ENCODE assay signal across 5 worm cellular contexts in genomic region chrII:14645290-14645689, ce11.
TF ChIP-seq lines count a peak whose summit lies in the region.

No protein-coding gene starts in this region.

TF ChIP-seq in whole organism, L1 larva, 84 proteins besides CTCF, POLR2A, EP300 and RAD21 (continued from another document):
- TF ChIP-seq snu-23 (GFP tag; optimal IDR thresholded peaks at IDR 0.05; lab: Kevin White, UChicago) (peak; percentile 68), nhr-47 (tag; optimal IDR thresholded peaks at IDR 0.05; lab: Kevin White, UChicago) (peak; percentile 35), zip-4 (GFP tag; optimal IDR thresholded peaks at IDR 0.05; lab: Kevin White, UChicago) (no peak), fos-1 (tag; optimal IDR thresholded peaks at IDR 0.05; lab: Kevin White, UChicago) (peak; percentile 5), efl-1 (optimal IDR thresholded peaks at IDR 0.05; lab: Kevin White, UChicago) (peak; percentile 57 to 63), efl-1 (GFP tag; optimal IDR thresholded peaks at IDR 0.05 in 1 of 2; lab: Kevin White, UChicago) (peak in 1 of 2 experiments; percentile 47), lin-39 (tag; optimal IDR thresholded peaks at IDR 0.05; lab: Kevin White, UChicago) (peak; percentile 91), dpl-1 (GFP tag; optimal IDR thresholded peaks at IDR 0.05; lab: Kevin White, UChicago) (peak; percentile 12 to 21 (median 14)), blmp-1 (tag; optimal IDR thresholded peaks at IDR 0.05; lab: Kevin White, UChicago) (peak; percentile 71), nhr-71 (tag; optimal IDR thresholded peaks at IDR 0.05; lab: Kevin White, UChicago) (peak; percentile 72), mdl-1 (tag; optimal IDR thresholded peaks at IDR 0.05; lab: Kevin White, UChicago) (peak in 1 of 2 experiments; percentile 23), nhr-77 (tag; optimal IDR thresholded peaks at IDR 0.05; lab: Kevin White, UChicago) (peak; percentile 14), lin-14 (GFP tag; optimal IDR thresholded peaks at IDR 0.05; lab: Kevin White, UChicago) (peak; percentile 91), lin-35 (GFP tag; optimal IDR thresholded peaks at IDR 0.05; lab: Kevin White, UChicago) (peak; percentile 24 to 26), rnt-1 (tag; optimal IDR thresholded peaks at IDR 0.05; lab: Kevin White, UChicago) (peak; percentile 58), C16A3.4 (tag; optimal IDR thresholded peaks at IDR 0.05; lab: Kevin White, UChicago) (peak; percentile 3), ceh-63 (GFP tag; optimal IDR thresholded peaks at IDR 0.05; lab: Kevin White, UChicago) (no peak), irx-1 (tag; optimal IDR thresholded peaks at IDR 0.05; lab: Kevin White, UChicago) (peak; percentile 12), elt-3 (tag; optimal IDR thresholded peaks at IDR 0.05; lab: Kevin White, UChicago) (peak in 1 of 6 experiments; percentile 7), swsn-7 (tag; optimal IDR thresholded peaks at IDR 0.05; lab: Kevin White, UChicago) (peak; percentile 46), fkh-4 (tag; optimal IDR thresholded peaks at IDR 0.05; lab: Kevin White, UChicago; ENCODE audit: borderline replicate concordance) (peak; percentile 28), lsy-2 (tag; optimal IDR thresholded peaks at IDR 0.05; lab: Kevin White, UChicago) (peak; percentile 40 to 65), nhr-20 (tag; optimal IDR thresholded peaks at IDR 0.05; lab: Kevin White, UChicago) (peak; percentile 45), mep-1 (tag; optimal IDR thresholded peaks at IDR 0.05; lab: Kevin White, UChicago) (peak; percentile 69), nhr-85 (tag; lab: Kevin White, UChicago) (no peak)

TF ChIP-seq in whole organism, L2 larva, 48 proteins besides CTCF, POLR2A, EP300 and RAD21 (continued from another document):
- TF ChIP-seq sma-3 (GFP tag; optimal IDR thresholded peaks at IDR 0.05; lab: Kevin White, UChicago) (no peak), ceh-82 (tag; optimal IDR thresholded peaks at IDR 0.05; lab: Kevin White, UChicago) (no peak), blmp-1 (tag; optimal IDR thresholded peaks at IDR 0.05; lab: Kevin White, UChicago; ENCODE audit: insufficient read depth) (peak; percentile 33), dmd-4 (tag; optimal IDR thresholded peaks at IDR 0.05; lab: Kevin White, UChicago) (no peak), aly-2 (tag; optimal IDR thresholded peaks at IDR 0.05; lab: Kevin White, UChicago) (no peak), F13H6.1 (tag; optimal IDR thresholded peaks at IDR 0.05; lab: Kevin White, UChicago) (peak; percentile 73), nhr-129 (tag; optimal IDR thresholded peaks at IDR 0.05; lab: Kevin White, UChicago) (peak; percentile 79), peb-1 (tag; optimal IDR thresholded peaks at IDR 0.05; lab: Kevin White, UChicago) (no peak), mab-5 (tag; optimal IDR thresholded peaks at IDR 0.05; lab: Kevin White, UChicago) (peak; percentile 70), lin-39 (tag; optimal IDR thresholded peaks at IDR 0.05; lab: Kevin White, UChicago) (peak; percentile 83), crh-2 (tag; optimal IDR thresholded peaks at IDR 0.05; lab: Kevin White, UChicago) (peak; percentile 12), egl-27 (tag; optimal IDR thresholded peaks at IDR 0.05; lab: Kevin White, UChicago) (no peak), C34F6.9 (tag; optimal IDR thresholded peaks at IDR 0.05; lab: Kevin White, UChicago) (peak; percentile 52), nhr-25 (tag; optimal IDR thresholded peaks at IDR 0.05; lab: Kevin White, UChicago) (peak; percentile 18), unc-55 (GFP tag; optimal IDR thresholded peaks at IDR 0.05; lab: Kevin White, UChicago) (peak; percentile 63), lsy-2 (tag; optimal IDR thresholded peaks at IDR 0.05; lab: Kevin White, UChicago) (peak in 1 of 2 experiments; percentile 59), elt-3 (tag; optimal IDR thresholded peaks at IDR 0.05; lab: Kevin White, UChicago) (no peak), ama-1 (optimal IDR thresholded peaks at IDR 0.05; lab: Kevin White, UChicago) (no peak), nhr-12 (tag; optimal IDR thresholded peaks at IDR 0.05; lab: Kevin White, UChicago) (no peak), unc-62 (GFP tag; optimal IDR thresholded peaks at IDR 0.05; lab: Kevin White, UChicago) (peak; percentile 14), lin-11 (tag; optimal IDR thresholded peaks at IDR 0.05; lab: Kevin White, UChicago) (no peak)

TF ChIP-seq in whole organism, L3 larva, 47 proteins besides CTCF, POLR2A, EP300 and RAD21 (continued from another document):
- TF ChIP-seq R02D3.7 (tag; optimal IDR thresholded peaks at IDR 0.05; lab: Kevin White, UChicago) (no peak), pha-4 (tag; optimal IDR thresholded peaks at IDR 0.05; lab: Kevin White, UChicago) (peak; percentile 51), fkh-10 (GFP tag; optimal IDR thresholded peaks at IDR 0.05; lab: Kevin White, UChicago) (no peak), nhr-25 (tag; optimal IDR thresholded peaks at IDR 0.05; lab: Kevin White, UChicago) (peak; percentile 25), fos-1 (tag; optimal IDR thresholded peaks at IDR 0.05; lab: Kevin White, UChicago) (no peak), nhr-76 (tag; optimal IDR thresholded peaks at IDR 0.05; lab: Kevin White, UChicago) (no peak)
TF ChIP-seq in whole organism, L3 larva: peak in this region for 9.

TF ChIP-seq in whole organism, L4 larva, 104 proteins besides CTCF, POLR2A, EP300 and RAD21 (continued from another document):
- TF ChIP-seq ama-1 (optimal IDR thresholded peaks at IDR 0.05; lab: Kevin White, UChicago) (no peak), Y105C5A.15 (GFP tag; IDR thresholded peaks at IDR 0.05; lab: Robert Waterston, UW) (no peak), tag-97 (GFP tag; IDR thresholded peaks at IDR 0.05; lab: Robert Waterston, UW) (no peak), Y75B8A.6 (GFP tag; IDR thresholded peaks at IDR 0.05; lab: Robert Waterston, UW) (no peak), mep-1 (tag; optimal IDR thresholded peaks at IDR 0.05; lab: Kevin White, UChicago) (peak; percentile 24), unc-130 (GFP tag; optimal IDR thresholded peaks at IDR 0.05; lab: Kevin White, UChicago) (no peak), D1046.2 (GFP tag; IDR thresholded peaks at IDR 0.05; lab: Robert Waterston, UW) (no peak), aha-1 (tag; lab: Kevin White, UChicago) (peak; percentile 1), nhr-76 (tag; optimal IDR thresholded peaks at IDR 0.05; lab: Kevin White, UChicago) (no peak), php-3 (GFP tag; IDR thresholded peaks at IDR 0.05; lab: Robert Waterston, UW) (no peak), nhr-11 (tag; optimal IDR thresholded peaks at IDR 0.05; lab: Kevin White, UChicago) (peak; percentile 59), sdz-12 (GFP tag; optimal IDR thresholded peaks at IDR 0.05; lab: Kevin White, UChicago) (no peak), pha-4 (GFP tag; IDR thresholded peaks at IDR 0.05; lab: Robert Waterston, UW) (no peak), pha-4 (tag; optimal IDR thresholded peaks at IDR 0.05; lab: Kevin White, UChicago) (no peak), T20F7.1 (GFP tag; optimal IDR thresholded peaks at IDR 0.05; lab: Kevin White, UChicago) (no peak), F10B5.3 (tag; optimal IDR thresholded peaks at IDR 0.05; lab: Kevin White, UChicago) (no peak), zfp-2 (tag; optimal IDR thresholded peaks at IDR 0.05; lab: Kevin White, UChicago) (no peak), nhr-41 (GFP tag; IDR thresholded peaks at IDR 0.05; lab: Robert Waterston, UW) (no peak), daf-19 (GFP tag; conservative IDR thresholded peaks at IDR 0.05; lab: Robert Waterston, UW) (no peak), nhr-237 (tag; optimal IDR thresholded peaks at IDR 0.05; lab: Kevin White, UChicago) (no peak), hlh-11 (tag; optimal IDR thresholded peaks at IDR 0.05; lab: Kevin White, UChicago) (peak; percentile 69), mxl-3 (GFP tag; optimal IDR thresholded peaks at IDR 0.05; lab: Kevin White, UChicago) (peak; percentile 36), lsy-2 (tag; optimal IDR thresholded peaks at IDR 0.05; lab: Kevin White, UChicago) (peak in 1 of 2 experiments; percentile 52), hmg-1.1 (GFP tag; IDR thresholded peaks at IDR 0.05; lab: Robert Waterston, UW) (peak; percentile 73), dmd-6 (GFP tag; IDR thresholded peaks at IDR 0.05; lab: Robert Waterston, UW) (no peak; the same call in 1 of the 2 replicates), lin-39 (tag; optimal IDR thresholded peaks at IDR 0.05; lab: Kevin White, UChicago) (no peak), set-16 (GFP tag; IDR thresholded peaks at IDR 0.05; lab: Robert Waterston, UW) (no peak), dpl-1 (GFP tag; optimal IDR thresholded peaks at IDR 0.05; lab: Kevin White, UChicago) (no peak), mdl-1 (tag; optimal IDR thresholded peaks at IDR 0.05; lab: Kevin White, UChicago) (peak in 1 of 2 experiments; percentile 54), nhr-28 (tag; optimal IDR thresholded peaks at IDR 0.05; lab: Kevin White, UChicago) (peak; percentile 8), F37D6.2 (tag; optimal IDR thresholded peaks at IDR 0.05; lab: Kevin White, UChicago) (no peak), F26F4.8 (GFP tag; conservative IDR thresholded peaks at IDR 0.05; lab: Robert Waterston, UW) (no peak), unc-62 (GFP tag; optimal IDR thresholded peaks at IDR 0.05 in 1 of 2; lab: Kevin White, UChicago) (peak in 1 of 2 experiments; percentile 75), unc-62 (tag; optimal IDR thresholded peaks at IDR 0.05; lab: Kevin White, UChicago) (no peak), mes-2 (tag; optimal IDR thresholded peaks at IDR 0.05; lab: Kevin White, UChicago; ENCODE audit: poor library complexity, severe bottlenecking) (peak; percentile 43), zip-2 (tag; optimal IDR thresholded peaks at IDR 0.05; lab: Kevin White, UChicago) (no peak), F49E8.2 (tag; optimal IDR thresholded peaks at IDR 0.05; lab: Kevin White, UChicago; ENCODE audit: borderline replicate concordance) (no peak), ZK337.2 (GFP tag; IDR thresholded peaks at IDR 0.05; lab: Robert Waterston, UW) (no peak), ceh-20 (GFP tag; IDR thresholded peaks at IDR 0.05; lab: Robert Waterston, UW) (peak; percentile 78), daf-16 (GFP tag; optimal IDR thresholded peaks at IDR 0.05; lab: Kevin White, UChicago) (peak in 1 of 2 experiments; percentile 91), daf-16 (tag; optimal IDR thresholded peaks at IDR 0.05; lab: Kevin White, UChicago) (no peak), snpc-1.2 (GFP tag; IDR thresholded peaks at IDR 0.05; lab: Robert Waterston, UW) (no peak)

TF ChIP-seq in whole organism, mixed stage, embryonic, 35 proteins besides CTCF, POLR2A, EP300 and RAD21 (continued from another document):
- TF ChIP-seq mep-1 (tag; optimal IDR thresholded peaks at IDR 0.05; lab: Kevin White, UChicago) (peak; percentile 10), unc-62 (GFP tag; optimal IDR thresholded peaks at IDR 0.05; lab: Kevin White, UChicago) (peak; percentile 94), elt-3 (tag; optimal IDR thresholded peaks at IDR 0.05; lab: Kevin White, UChicago) (no peak)
